Worm (Caenorhabditis elegans) whole organism, young adult: ENCODE data around the gene msh-5.

Source experiments
- K11D2.4 ChIP-seq: fragments of 200-800 bp; sonication (Bioruptor generic); IDR thresholded peaks from 2 replicates; pipeline ENCODE4 v1.3.6; 2022; ENCODE audit warnings: missing genetic modification reagents, missing genetic modification characterization, missing compliant biosample characterization
- ama-1 ChIP-seq, 3 experiments: fragments of 150-350 bp in 1 of 3; sonication (generic microtip) in 2 of 3; optimal IDR thresholded peaks; 2 replicates each; lab custom pipeline; 2014 to 2018; ENCODE audit warnings: missing biosample characterization in 2 of 3, missing genetic modification characterization in 2 of 3, missing genetic modification reagents in 2 of 3
- attf-3 ChIP-seq: fragments of 200-800 bp; sonication (Bioruptor generic); conservative IDR thresholded peaks from 2 replicates; pipeline ENCODE4 v1.3.6; 2022; ENCODE audit warnings: missing genetic modification reagents, missing genetic modification characterization, missing compliant biosample characterization
- bed-2 ChIP-seq: fragments of 200-800 bp; sonication (Bioruptor generic); IDR thresholded peaks from 2 replicates; pipeline ENCODE4 v1.3.6; 2022; ENCODE audit warnings: missing genetic modification reagents, missing genetic modification characterization, missing compliant biosample characterization
- efl-1 ChIP-seq: fragments of 150-350 bp; optimal IDR thresholded peaks from 2 replicates; lab custom pipeline; 2014; ENCODE audit warnings: missing biosample characterization, missing genetic modification reagents, missing genetic modification characterization
- ets-4 ChIP-seq: fragments of 200-800 bp; sonication (Bioruptor generic); optimal IDR thresholded peaks from 2 replicates; lab custom pipeline; 2018; ENCODE audit warnings: mild to moderate bottlenecking, missing genetic modification characterization, missing compliant biosample characterization
- fkh-3 ChIP-seq: sonication (generic microtip); optimal IDR thresholded peaks from 2 replicates; lab custom pipeline; 2016; ENCODE audit warnings: mild to moderate bottlenecking, missing genetic modification characterization, missing compliant biosample characterization
- him-1 ChIP-seq: sonication (generic microtip); optimal IDR thresholded peaks from 2 replicates; lab custom pipeline; 2016; ENCODE audit warnings: missing genotype, missing genetic modification reagents, missing genetic modification characterization, missing compliant biosample characterization
- nfya-1 ChIP-seq: sonication (generic microtip); optimal IDR thresholded peaks from 2 replicates; lab custom pipeline; 2017; ENCODE audit warnings: antibody characterized with exemption, missing compliant biosample characterization, missing genetic modification characterization, borderline replicate concordance; ENCODE audit not compliant: insufficient read depth
- nfyb-1 ChIP-seq: fragments of 200-800 bp; sonication (Bioruptor generic); IDR thresholded peaks from 2 replicates; pipeline ENCODE4 v1.3.6; 2022; ENCODE audit warnings: missing genetic modification reagents, missing genetic modification characterization, missing compliant biosample characterization
- snpc-1.1 ChIP-seq: sonication (generic microtip); optimal IDR thresholded peaks from 2 replicates; lab custom pipeline; 2017; ENCODE audit warnings: missing genetic modification characterization, mild to moderate bottlenecking, missing compliant biosample characterization, antibody characterized with exemption, moderate library complexity, missing genotype, missing genetic modification reagents; ENCODE audit not compliant: insufficient read depth
- unc-62 ChIP-seq: fragments of 150-350 bp; optimal IDR thresholded peaks from 2 replicates; lab custom pipeline; 2014; ENCODE audit warnings: missing biosample characterization, missing genetic modification reagents, missing genetic modification characterization
- ztf-18 ChIP-seq: sonication (generic microtip); optimal IDR thresholded peaks from 2 replicates; lab custom pipeline; 2016; ENCODE audit warnings: missing genotype, mild to moderate bottlenecking, missing genetic modification characterization, missing compliant biosample characterization

ce11 chrIV:13112982-13113381 lies 42.1 kb upstream of the msh-5 start, which contains the start of gene best-2:
- TF ChIP-seq ztf-18: no peak
- no peak for TF ChIP-seq snpc-1.1
- no peak for TF ChIP-seq attf-3 (GFP tag; lab: Robert Waterston, UW)
- TF ChIP-seq him-1 (tag; lab: Kevin White, UChicago): no peak
- no peak for TF ChIP-seq bed-2 (GFP tag; lab: Robert Waterston, UW)
- TF ChIP-seq fkh-3: no peak
- TF ChIP-seq efl-1: no peak
- no peak for TF ChIP-seq nfya-1 (tag; lab: Kevin White, UChicago)
- TF ChIP-seq unc-62 (GFP tag; lab: Kevin White, UChicago): no peak
- TF ChIP-seq K11D2.4 (GFP tag; lab: Robert Waterston, UW): no peak
- no peak for TF ChIP-seq nfyb-1 (GFP tag; lab: Robert Waterston, UW)
- no peak for TF ChIP-seq ets-4 (GFP tag; lab: Kevin White, UChicago)
- no peak for TF ChIP-seq ama-1 (optimal IDR thresholded peaks at IDR 0.05; lab: Kevin White, UChicago)
- no peak for TF ChIP-seq ama-1 (GFP tag; optimal IDR thresholded peaks at IDR 0.05; lab: Kevin White, UChicago)
